Worm (Caenorhabditis elegans) whole organism, L1 larva: Measurements from ENCODE around the gene gro-1.
A peak's percentile ranks its signal among the peaks of the same experiment; 100 is the strongest.

Experiments
- aha-1 ChIP-seq: fragments of 150-350 bp; optimal IDR thresholded peaks from 2 replicates; lab custom pipeline; 2014; ENCODE audit warnings: missing biosample characterization, missing genetic modification characterization
- ama-1 ChIP-seq: fragments of 150-350 bp; optimal IDR thresholded peaks from 2 replicates; lab custom pipeline; 2014
- fkh-4 ChIP-seq: sonication (generic microtip); optimal IDR thresholded peaks from 2 replicates; lab custom pipeline; 2016; ENCODE audit warnings: missing compliant biosample characterization, missing genetic modification characterization, borderline replicate concordance
- grh-1 ChIP-seq: fragments of 200-800 bp; sonication (Bioruptor generic); IDR thresholded peaks from 2 replicates; pipeline ENCODE4 v1.3.6; 2022; ENCODE audit warnings: missing genetic modification reagents, missing genetic modification characterization, missing compliant biosample characterization
- jun-1 ChIP-seq: fragments of 150-350 bp; optimal IDR thresholded peaks from 2 replicates; lab custom pipeline; 2014; ENCODE audit warnings: missing biosample characterization, missing genetic modification reagents, missing genetic modification characterization
- lin-14 ChIP-seq: fragments of 200-800 bp; sonication (Bioruptor generic); optimal IDR thresholded peaks from 2 replicates; lab custom pipeline; 2018; ENCODE audit warnings: mild to moderate bottlenecking, missing genetic modification characterization, moderate library complexity, missing compliant biosample characterization
- mdl-1 ChIP-seq, 2 experiments: fragments of 150-350 bp; optimal IDR thresholded peaks; 2 replicates each; lab custom pipeline; 2014 to 2017; ENCODE audit warnings: missing biosample characterization in 2 of 2, missing genetic modification characterization in 2 of 2, inconsistent platforms in 1 of 2
- mef-2 ChIP-seq: fragments of 150-350 bp; optimal IDR thresholded peaks from 2 replicates; lab custom pipeline; 2014; ENCODE audit warnings: missing biosample characterization, missing genetic modification characterization
- nhr-20 ChIP-seq: sonication (generic microtip); optimal IDR thresholded peaks from 2 replicates; lab custom pipeline; 2016; ENCODE audit warnings: mild to moderate bottlenecking, missing genetic modification characterization, missing compliant biosample characterization
- nhr-28 ChIP-seq: fragments of 150-350 bp; optimal IDR thresholded peaks from 2 replicates; lab custom pipeline; 2014; ENCODE audit warnings: missing biosample characterization, missing genetic modification characterization
- unc-62 ChIP-seq: fragments of 150-350 bp; optimal IDR thresholded peaks from 2 replicates; lab custom pipeline; 2014; ENCODE audit warnings: missing biosample characterization, missing genetic modification reagents, missing genetic modification characterization

DNA sequence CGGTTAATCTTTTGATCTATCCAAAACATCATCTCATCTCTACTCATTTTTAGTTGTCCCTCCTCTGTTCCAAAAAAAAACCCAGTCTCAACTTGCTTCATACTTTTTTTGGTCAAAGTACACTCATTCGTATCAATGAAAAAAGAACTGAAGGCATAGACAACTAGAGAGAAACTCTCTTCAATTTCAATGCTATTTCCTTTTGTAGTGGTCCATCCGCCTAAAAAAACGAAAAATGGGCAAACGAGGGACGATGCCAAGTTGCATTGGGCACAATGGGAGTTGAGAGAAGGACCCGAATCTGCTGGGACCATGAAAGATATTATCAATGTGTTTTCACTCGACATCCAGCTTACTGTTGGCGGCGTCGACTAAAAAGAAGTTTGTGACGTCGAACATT is 15.3 kb downstream of the gro-1 start:
- TF ChIP-seq nhr-20 (tag; lab: Kevin White, UChicago) (no peak), lin-14 (GFP tag; lab: Kevin White, UChicago) (peak; percentile 77), jun-1 (tag; lab: Kevin White, UChicago) (no peak), grh-1 (no peak), nhr-28 (tag; lab: Kevin White, UChicago) (no peak), aha-1 (no peak), ama-1 (no peak), fkh-4 (no peak), unc-62 (no peak), mef-2 (tag; lab: Kevin White, UChicago) (no peak), mdl-1 (tag; optimal IDR thresholded peaks at IDR 0.05; lab: Kevin White, UChicago) (no peak)
